Worm (Caenorhabditis elegans) whole organism, L1 larva: ENCODE measurements around the gene clec-41.
A peak's percentile ranks its signal among the peaks of the same experiment; 100 is the strongest.

ENCODE experiments used
- C04F5.9 ChIP-seq: sonication (generic microtip); optimal IDR thresholded peaks from 2 replicates; lab custom pipeline; 2016; ENCODE audit warnings: missing genetic modification characterization, missing compliant biosample characterization
- Y116A8C.19 ChIP-seq: sonication (generic microtip); optimal IDR thresholded peaks from 2 replicates; lab custom pipeline; 2016; ENCODE audit warnings: missing compliant biosample characterization, missing genetic modification characterization, borderline replicate concordance
- alr-1 ChIP-seq: fragments of 200-800 bp; sonication (Bioruptor generic); optimal IDR thresholded peaks from 2 replicates; lab custom pipeline; 2018; ENCODE audit warnings: borderline replicate concordance, mild to moderate bottlenecking, missing genetic modification characterization, missing compliant biosample characterization
- aly-2 ChIP-seq: fragments of 150-350 bp; optimal IDR thresholded peaks from 2 replicates; lab custom pipeline; 2014; ENCODE audit warnings: missing biosample characterization, missing genetic modification characterization
- ama-1 ChIP-seq: fragments of 150-350 bp; optimal IDR thresholded peaks from 2 replicates; lab custom pipeline; 2014
- blmp-1 ChIP-seq: fragments of 150-350 bp; optimal IDR thresholded peaks from 2 replicates; lab custom pipeline; 2014; ENCODE audit warnings: missing biosample characterization, missing genetic modification characterization
- ceh-63 ChIP-seq: fragments of 200-800 bp; sonication (Bioruptor generic); optimal IDR thresholded peaks from 2 replicates; lab custom pipeline; 2018; ENCODE audit warnings: mild to moderate bottlenecking, missing genetic modification characterization, missing compliant biosample characterization
- ceh-82 ChIP-seq, 3 experiments: fragments of 150-350 bp in 1 of 3; sonication (generic microtip) in 2 of 3; optimal IDR thresholded peaks; 2 replicates each; lab custom pipeline; 2014 to 2017; ENCODE audit warnings: missing biosample characterization in 3 of 3, missing genetic modification characterization in 3 of 3
- ceh-88 ChIP-seq: fragments of 200-800 bp; sonication (Bioruptor generic); IDR thresholded peaks from 2 replicates; pipeline ENCODE4 v1.3.6; 2022; ENCODE audit warnings: missing genetic modification characterization, missing compliant biosample characterization
- dsc-1 ChIP-seq: sonication (generic microtip); optimal IDR thresholded peaks from 2 replicates; lab custom pipeline; 2016; ENCODE audit warnings: mild to moderate bottlenecking, missing genetic modification characterization, missing compliant biosample characterization
- efl-1 ChIP-seq, 4 experiments: fragments of 150-350 bp; optimal IDR thresholded peaks in 3 of 4; peaks in 1 of 4; 1 replicate in 1 of 4; 2 replicates in 3 of 4; lab custom pipeline; 2014; ENCODE audit warnings: missing biosample characterization in 2 of 4, missing genetic modification characterization in 2 of 4, missing genetic modification reagents in 2 of 4
- egl-13 ChIP-seq: sonication (generic microtip); optimal IDR thresholded peaks from 2 replicates; lab custom pipeline; 2016; ENCODE audit warnings: missing genotype, missing genetic modification reagents, missing genetic modification characterization, missing compliant biosample characterization
- elt-2 ChIP-seq: sonication (generic microtip); optimal IDR thresholded peaks from 2 replicates; lab custom pipeline; 2016; ENCODE audit warnings: missing genetic modification characterization, mild to moderate bottlenecking, inconsistent platforms, missing compliant biosample characterization, missing genetic modification reagents
- elt-3 ChIP-seq, 6 experiments: fragments of 150-350 bp in 1 of 6; sonication (generic microtip); optimal IDR thresholded peaks; 2 replicates each; lab custom pipeline; 2017 to 2018; ENCODE audit warnings: missing biosample characterization in 6 of 6, missing genetic modification characterization in 6 of 6, inconsistent platforms in 1 of 6
- ets-5 ChIP-seq: fragments of 200-800 bp; sonication (Bioruptor generic); IDR thresholded peaks from 2 replicates; pipeline ENCODE4 v1.3.6; 2022; ENCODE audit warnings: missing genetic modification characterization, missing compliant biosample characterization
- fkh-10 ChIP-seq: sonication (generic microtip); optimal IDR thresholded peaks from 2 replicates; lab custom pipeline; 2017; ENCODE audit warnings: missing biosample characterization, missing genetic modification reagents, missing genetic modification characterization
- fos-1 ChIP-seq: fragments of 150-350 bp; optimal IDR thresholded peaks from 2 replicates; lab custom pipeline; 2014; ENCODE audit warnings: missing biosample characterization, missing genetic modification characterization
- isw-1 ChIP-seq: fragments of 200-800 bp; sonication (Bioruptor generic); IDR thresholded peaks from 2 replicates; pipeline ENCODE4 v1.3.6; 2022; ENCODE audit warnings: missing genetic modification characterization, missing compliant biosample characterization
- lin-13 ChIP-seq: fragments of 150-350 bp; optimal IDR thresholded peaks from 2 replicates; lab custom pipeline; 2014; ENCODE audit warnings: missing biosample characterization, missing genetic modification reagents, missing genetic modification characterization
- lin-14 ChIP-seq: fragments of 200-800 bp; sonication (Bioruptor generic); optimal IDR thresholded peaks from 2 replicates; lab custom pipeline; 2018; ENCODE audit warnings: mild to moderate bottlenecking, missing genetic modification characterization, moderate library complexity, missing compliant biosample characterization
- lin-15B ChIP-seq: fragments of 150-350 bp; sonication (generic microtip); optimal IDR thresholded peaks from 3 replicates; lab custom pipeline; 2014; ENCODE audit warnings: missing biosample characterization, missing genetic modification characterization
- lsy-2 ChIP-seq, 2 experiments: fragments of 150-350 bp; optimal IDR thresholded peaks; 2 replicates each; lab custom pipeline; 2014; ENCODE audit warnings: missing biosample characterization in 2 of 2, missing genetic modification characterization in 2 of 2
- mab-9 ChIP-seq: fragments of 200-800 bp; sonication (Bioruptor generic); IDR thresholded peaks from 2 replicates; pipeline ENCODE4 v1.3.6; 2022; ENCODE audit warnings: missing genetic modification reagents, missing genetic modification characterization, missing compliant biosample characterization
- mdl-1 ChIP-seq, 2 experiments: fragments of 150-350 bp; optimal IDR thresholded peaks; 2 replicates each; lab custom pipeline; 2014 to 2017; ENCODE audit warnings: missing biosample characterization in 2 of 2, missing genetic modification characterization in 2 of 2, inconsistent platforms in 1 of 2
- nhr-19 ChIP-seq: fragments of 200-800 bp; sonication (Bioruptor generic); conservative IDR thresholded peaks from 2 replicates; pipeline ENCODE4 v1.3.6; 2022; ENCODE audit warnings: missing genetic modification characterization, missing compliant biosample characterization
- nhr-237 ChIP-seq: fragments of 150-350 bp; optimal IDR thresholded peaks from 2 replicates; lab custom pipeline; 2014; ENCODE audit warnings: missing biosample characterization, missing genetic modification characterization
- nhr-71 ChIP-seq: sonication (generic microtip); optimal IDR thresholded peaks from 2 replicates; lab custom pipeline; 2016; ENCODE audit warnings: mild to moderate bottlenecking, missing genetic modification characterization, moderate library complexity, missing compliant biosample characterization
- nhr-77 ChIP-seq: fragments of 150-350 bp; optimal IDR thresholded peaks from 2 replicates; lab custom pipeline; 2014; ENCODE audit warnings: missing biosample characterization, missing genetic modification characterization
- nhr-84 ChIP-seq: sonication (generic microtip); optimal IDR thresholded peaks from 2 replicates; lab custom pipeline; 2017; ENCODE audit warnings: missing biosample characterization, missing genetic modification characterization
- nhr-85 ChIP-seq: sonication (generic microtip); peaks from one replicate; lab custom pipeline; 2016; ENCODE audit warnings: missing genetic modification characterization, inconsistent platforms, missing compliant biosample characterization
- nhr-90 ChIP-seq: sonication (generic microtip); optimal IDR thresholded peaks from 2 replicates; lab custom pipeline; 2016; ENCODE audit warnings: mild to moderate bottlenecking, missing genetic modification characterization, missing compliant biosample characterization; ENCODE audit not compliant: poor library complexity
- pag-3 ChIP-seq: sonication (generic microtip); optimal IDR thresholded peaks from 2 replicates; lab custom pipeline; 2017; ENCODE audit warnings: missing genetic modification characterization, mild to moderate bottlenecking, missing compliant biosample characterization, antibody characterized with exemption, borderline replicate concordance; ENCODE audit not compliant: insufficient read depth
- pax-3 ChIP-seq: fragments of 200-800 bp; sonication (Bioruptor generic); optimal IDR thresholded peaks from 2 replicates; lab custom pipeline; 2018; ENCODE audit warnings: mild to moderate bottlenecking, missing genetic modification characterization, moderate library complexity, missing compliant biosample characterization
- pqm-1 ChIP-seq: sonication (generic microtip); optimal IDR thresholded peaks from 3 replicates; lab custom pipeline; 2017; ENCODE audit warnings: missing biosample characterization, missing genetic modification characterization
- skn-1 ChIP-seq: fragments of 150-350 bp; optimal IDR thresholded peaks from 2 replicates; lab custom pipeline; 2014; ENCODE audit warnings: missing biosample characterization, missing genetic modification characterization
- snu-23 ChIP-seq: sonication (generic microtip); optimal IDR thresholded peaks from 2 replicates; lab custom pipeline; 2016; ENCODE audit warnings: missing genetic modification characterization, missing compliant biosample characterization
- swsn-7 ChIP-seq: sonication (generic microtip); optimal IDR thresholded peaks from 2 replicates; lab custom pipeline; 2016; ENCODE audit warnings: missing genetic modification characterization, missing compliant biosample characterization
- tbx-2 ChIP-seq: sonication (generic microtip); optimal IDR thresholded peaks from 2 replicates; lab custom pipeline; 2016; ENCODE audit warnings: missing genetic modification characterization, missing compliant biosample characterization
- tlp-1 ChIP-seq: fragments of 150-350 bp; optimal IDR thresholded peaks from 2 replicates; lab custom pipeline; 2014; ENCODE audit warnings: missing biosample characterization, missing genetic modification characterization
- unc-98 ChIP-seq: fragments of 200-800 bp; sonication (Bioruptor generic); IDR thresholded peaks from 2 replicates; pipeline ENCODE4 v1.3.6; 2022; ENCODE audit warnings: missing genetic modification characterization, missing compliant biosample characterization
- vab-15 ChIP-seq: sonication (generic microtip); optimal IDR thresholded peaks from 2 replicates; lab custom pipeline; 2017; ENCODE audit warnings: missing genotype, mild to moderate bottlenecking, missing genetic modification characterization, missing compliant biosample characterization
- xbp-1 ChIP-seq: sonication (generic microtip); optimal IDR thresholded peaks from 2 replicates; lab custom pipeline; 2016; ENCODE audit warnings: missing genetic modification characterization, missing compliant biosample characterization
- ztf-4 ChIP-seq: fragments of 150-350 bp; optimal IDR thresholded peaks from 2 replicates; lab custom pipeline; 2014; ENCODE audit warnings: missing biosample characterization, missing genetic modification characterization

Gene clec-41

ce11 chrV:13105840-13106429, 32.0 kb downstream of the clec-41 start:
- no peak for TF ChIP-seq ets-5 (GFP tag; lab: Robert Waterston, UW)
- no peak for TF ChIP-seq ztf-4 (tag; lab: Kevin White, UChicago)
- TF ChIP-seq blmp-1 (tag; lab: Kevin White, UChicago), result peak; percentile 34
- TF ChIP-seq pqm-1 (tag; lab: Kevin White, UChicago), result no peak
- no peak for TF ChIP-seq Y116A8C.19 (tag; lab: Kevin White, UChicago)
- no peak for TF ChIP-seq egl-13 (tag; lab: Kevin White, UChicago)
- TF ChIP-seq tlp-1, result no peak
- TF ChIP-seq nhr-85, result peak; percentile 13
- peak; percentile 8 for TF ChIP-seq lin-14 (GFP tag; lab: Kevin White, UChicago)
- no peak for TF ChIP-seq vab-15 (tag; lab: Kevin White, UChicago)
- TF ChIP-seq elt-3 (tag; optimal IDR thresholded peaks at IDR 0.05; lab: Kevin White, UChicago), result no peak
- TF ChIP-seq efl-1 (optimal IDR thresholded peaks at IDR 0.05; lab: Kevin White, UChicago), result no peak
- TF ChIP-seq efl-1 (GFP tag; optimal IDR thresholded peaks at IDR 0.05 in 1 of 2; lab: Kevin White, UChicago), result peak in 1 of 2 experiments; percentile 6
- TF ChIP-seq ceh-82 (tag; optimal IDR thresholded peaks at IDR 0.05; lab: Kevin White, UChicago), result peak in 1 of 3 experiments; percentile 10
- TF ChIP-seq fkh-10 (GFP tag; lab: Kevin White, UChicago), result no peak
- TF ChIP-seq nhr-77, result no peak

DNA sequence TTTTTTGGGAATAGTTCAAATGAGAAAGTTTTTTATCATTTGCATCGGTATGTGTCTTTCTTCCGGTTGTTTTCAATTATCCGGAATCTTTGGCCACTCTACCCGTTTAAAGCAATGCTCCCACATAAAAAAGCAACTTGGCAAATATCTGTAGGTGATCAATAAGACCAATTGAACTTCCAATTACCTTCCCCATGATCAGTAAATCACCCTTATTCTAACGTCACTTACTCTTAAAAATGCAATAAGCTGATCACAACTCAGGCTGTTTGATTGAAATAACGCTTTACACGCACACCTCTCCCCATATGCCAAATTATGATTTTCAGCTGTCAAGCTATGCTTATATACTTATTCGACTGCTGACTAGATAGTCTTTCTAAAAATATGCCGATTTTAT, 42.2 kb downstream of the clec-41 start, which contains the start of gene C34B4.5:
Gene C34B4.5, plus strand, starts transcription at position 301 of the 400 bp plus-strand sequence.
- TF ChIP-seq pqm-1 (tag; lab: Kevin White, UChicago) (no peak), alr-1 (tag; lab: Kevin White, UChicago) (no peak), tbx-2 (no peak), xbp-1 (tag; lab: Kevin White, UChicago) (no peak)

- TF ChIP-seq mdl-1 (tag; optimal IDR thresholded peaks at IDR 0.05; lab: Kevin White, UChicago), result no peak
- no peak for TF ChIP-seq isw-1
- no peak for TF ChIP-seq fos-1
- no peak for TF ChIP-seq pag-3
- no peak for TF ChIP-seq lin-13 (GFP tag; lab: Kevin White, UChicago)
- no peak for TF ChIP-seq vab-15 (tag; lab: Kevin White, UChicago)
- TF ChIP-seq dsc-1, result no peak
- TF ChIP-seq pax-3 (tag; lab: Kevin White, UChicago), result no peak
- TF ChIP-seq lin-15B (tag; lab: Kevin White, UChicago), result no peak
- no peak for TF ChIP-seq swsn-7 (tag; lab: Kevin White, UChicago)
- no peak for TF ChIP-seq nhr-237 (tag; lab: Kevin White, UChicago)
- TF ChIP-seq, all 84 proteins: peak for 0
These were observed 45.6 kb downstream of the clec-41 start, which contains the start of gene lurp-4 for ce11 chrV:13092349-13092748. lurp-4 (plus strand) TSS chrV:13092649.

- TF ChIP-seq skn-1 (tag; lab: Kevin White, UChicago) (no peak), pax-3 (tag; lab: Kevin White, UChicago) (peak; percentile 18), efl-1 (optimal IDR thresholded peaks at IDR 0.05; lab: Kevin White, UChicago) (no peak), efl-1 (GFP tag; optimal IDR thresholded peaks at IDR 0.05 in 1 of 2; lab: Kevin White, UChicago) (peak in 1 of 2 experiments; percentile 16), dsc-1 (no peak), nhr-85 (peak; percentile 49), snu-23 (GFP tag; lab: Kevin White, UChicago) (peak; percentile 0), nhr-84 (tag; lab: Kevin White, UChicago) (no peak), ceh-63 (no peak), nhr-90 (tag; lab: Kevin White, UChicago) (peak; percentile 29), elt-2 (tag; lab: Kevin White, UChicago) (peak; percentile 9), aly-2 (tag; lab: Kevin White, UChicago) (peak; percentile 54), nhr-19 (GFP tag; lab: Robert Waterston, UW) (peak; percentile 19; the same call in 1 of the 2 replicates), nhr-71 (tag; lab: Kevin White, UChicago) (peak; percentile 32), lin-14 (GFP tag; lab: Kevin White, UChicago) (peak; percentile 8), mdl-1 (tag; optimal IDR thresholded peaks at IDR 0.05; lab: Kevin White, UChicago) (no peak), ceh-88 (GFP tag; lab: Robert Waterston, UW) (no peak), C04F5.9 (tag; lab: Kevin White, UChicago) (no peak), mab-9 (GFP tag; lab: Robert Waterston, UW) (0 out of 2 replicates have a peak, but pooled peaks have one; percentile 33), blmp-1 (tag; lab: Kevin White, UChicago) (no peak), ama-1 (lab: Kevin White, UChicago) (no peak), unc-98 (GFP tag; lab: Robert Waterston, UW) (no peak), lsy-2 (tag; optimal IDR thresholded peaks at IDR 0.05; lab: Kevin White, UChicago) (no peak), alr-1 (tag; lab: Kevin White, UChicago) (no peak)
- TF ChIP-seq, all 84 proteins: peak for 11
These were observed 47.7 kb downstream of the clec-41 start, which contains the start of gene C34B4.4 for ce11 chrV:13090130-13090770. C34B4.4 (plus strand) TSS chrV:13090405.
